Fruit fly (Drosophila melanogaster): ENCODE results near the gene chico.
A peak's percentile ranks its signal among the peaks of the same experiment; 100 is the strongest.

chico gene

dm6 chr2L:10255725-10256158 lies 8.9 kb upstream of the chico start, which contains the start of gene CG5676 (continued):
- TF ChIP-seq CG6683 (GFP tag; optimal IDR thresholded peaks at IDR 0.05): no peak
- TF ChIP-seq CG31441 (GFP tag; IDR thresholded peaks at IDR 0.05): no peak
- TF ChIP-seq ap (GFP tag; IDR thresholded peaks at IDR 0.05): no peak
- no peak for TF ChIP-seq Stat92E (GFP tag; optimal IDR thresholded peaks at IDR 0.05)
- no peak for TF ChIP-seq nerfin-2 (GFP tag; IDR thresholded peaks at IDR 0.05; ENCODE audit: partially characterized antibody)
- no peak for TF ChIP-seq CG12071 (GFP tag; optimal IDR thresholded peaks at IDR 0.05)
- peak; percentile 70 for TF ChIP-seq MBD-R2 (GFP tag; IDR thresholded peaks at IDR 0.05)
- TF ChIP-seq slp2 (GFP tag; optimal IDR thresholded peaks at IDR 0.05): no peak
- peak; percentile 15 for TF ChIP-seq CG4617 (GFP tag; optimal IDR thresholded peaks at IDR 0.05; ENCODE audit: borderline replicate concordance)
- TF ChIP-seq CG5953 (GFP tag; IDR thresholded peaks at IDR 0.05): no peak
- TF ChIP-seq cg (GFP tag; optimal IDR thresholded peaks at IDR 0.05): peak; percentile 5
- TF ChIP-seq HLHmδ (GFP tag; optimal IDR thresholded peaks at IDR 0.05): no peak
- TF ChIP-seq D19B (GFP tag; optimal IDR thresholded peaks at IDR 0.05): no peak
- no peak for TF ChIP-seq pros (GFP tag; optimal IDR thresholded peaks at IDR 0.05)
- peak; percentile 50; the same call in 1 of the 3 replicates for TF ChIP-seq row (GFP tag; IDR thresholded peaks at IDR 0.05)
- TF ChIP-seq scrt (GFP tag; optimal IDR thresholded peaks at IDR 0.05): no peak
- no peak for TF ChIP-seq salm (tag; optimal IDR thresholded peaks at IDR 0.05)
- TF ChIP-seq CG12299 (tag; optimal IDR thresholded peaks at IDR 0.05): no peak
- TF ChIP-seq bbx (GFP tag; IDR thresholded peaks at IDR 0.05; ENCODE audit: partially characterized antibody): no peak
- no peak for TF ChIP-seq CG15073 (GFP tag; optimal IDR thresholded peaks at IDR 0.05)
- TF ChIP-seq CG2889 (GFP tag; IDR thresholded peaks at IDR 0.05): no peak
- TF ChIP-seq CG10267 (tag; optimal IDR thresholded peaks at IDR 0.05): peak; percentile 17
- no peak for TF ChIP-seq CG18011 (GFP tag; optimal IDR thresholded peaks at IDR 0.05)
- no peak for TF ChIP-seq Ptx1 (GFP tag; IDR thresholded peaks at IDR 0.05)
- no peak for TF ChIP-seq tna (GFP tag; IDR thresholded peaks at IDR 0.05; ENCODE audit: partially characterized antibody)
- TF ChIP-seq CG18599 (GFP tag; optimal IDR thresholded peaks at IDR 0.05): no peak
- TF ChIP-seq MTF-1 (GFP tag; optimal IDR thresholded peaks at IDR 0.05; ENCODE audit: borderline replicate concordance): no peak
- peak; percentile 100 for TF ChIP-seq CG1603 (tag; optimal IDR thresholded peaks at IDR 0.05)
- TF ChIP-seq CG18764 (GFP tag; optimal IDR thresholded peaks at IDR 0.05): no peak
- no peak for TF ChIP-seq chn (GFP tag; optimal IDR thresholded peaks at IDR 0.05)
- no peak for TF ChIP-seq CG3163 (GFP tag; optimal IDR thresholded peaks at IDR 0.05)
- TF ChIP-seq luna (GFP tag; optimal IDR thresholded peaks at IDR 0.05): no peak
- TF ChIP-seq maf-S (GFP tag; optimal IDR thresholded peaks at IDR 0.05): no peak
- no peak for TF ChIP-seq crc (GFP tag; optimal IDR thresholded peaks at IDR 0.05)
- TF ChIP-seq CG18476 (GFP tag; optimal IDR thresholded peaks at IDR 0.05): no peak
- 0 out of 2 replicates have a peak, but pooled peaks have one; percentile 8 for TF ChIP-seq E2f2 (GFP tag; IDR thresholded peaks at IDR 0.05)
- TF ChIP-seq CG7987 (GFP tag; optimal IDR thresholded peaks at IDR 0.05): no peak
- no peak for TF ChIP-seq run (tag; optimal IDR thresholded peaks at IDR 0.05)
- TF ChIP-seq D19A (tag; optimal IDR thresholded peaks at IDR 0.05): no peak
- peak; percentile 71 for TF ChIP-seq pzg (GFP tag; optimal IDR thresholded peaks at IDR 0.05)
- no peak for TF ChIP-seq CG12155 (GFP tag; optimal IDR thresholded peaks at IDR 0.05)
- no peak for TF ChIP-seq twi (tag; optimal IDR thresholded peaks at IDR 0.05)
- TF ChIP-seq CG13424 (tag; optimal IDR thresholded peaks at IDR 0.05): no peak
- TF ChIP-seq danr (GFP tag; IDR thresholded peaks at IDR 0.05): no peak
- TF ChIP-seq CG7357 (GFP tag; IDR thresholded peaks at IDR 0.05): no peak
- TF ChIP-seq E2f1 (GFP tag; IDR thresholded peaks at IDR 0.05): no peak
- no peak for TF ChIP-seq gem (tag; optimal IDR thresholded peaks at IDR 0.05)
- no peak for TF ChIP-seq sens (GFP tag)
- no peak for TF ChIP-seq sna (GFP tag; IDR thresholded peaks at IDR 0.05; ENCODE audit: partially characterized antibody)
- no peak for TF ChIP-seq her (GFP tag; optimal IDR thresholded peaks at IDR 0.05)
- TF ChIP-seq bsh (GFP tag; optimal IDR thresholded peaks at IDR 0.05): no peak
